Fruit fly (Drosophila melanogaster) whole organism: ENCODE results near the gene CG34332.

Source experiments
- pan ChIP-seq: fragments of >200 bp; optimal IDR thresholded peaks from 2 replicates; lab custom pipeline; 2017
- psq ChIP-seq: fragments of >200 bp; optimal IDR thresholded peaks from 2 replicates; lab custom pipeline; 2017

DNA sequence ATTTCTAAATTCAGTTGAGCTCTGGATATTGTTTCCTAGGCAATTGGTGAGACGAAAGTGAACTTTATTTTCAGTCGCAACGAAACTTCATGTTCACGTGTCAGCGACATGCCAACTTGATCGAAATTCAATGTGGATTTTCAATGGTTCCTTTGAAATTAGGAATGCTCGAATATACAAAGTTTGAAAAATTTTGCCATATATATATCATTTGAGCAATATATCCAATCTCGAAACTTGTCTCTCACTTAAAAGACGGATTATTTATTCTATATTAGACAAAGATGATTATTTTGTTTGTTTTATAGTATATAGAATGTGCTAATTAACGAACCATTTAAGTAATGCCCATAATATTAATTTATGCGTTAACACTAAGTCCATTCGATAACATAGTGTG is 30.3 kb upstream of the CG34332 start, which contains the start of gene karr:
- TF ChIP-seq psq (no peak), pan (lab: Kevin White, UChicago) (no peak)
